Worm (Caenorhabditis elegans) whole organism, L2 larva: ENCODE data around the gene math-25.

ENCODE experiments used
- F13H6.1 ChIP-seq: sonication (generic microtip); optimal IDR thresholded peaks from 2 replicates; lab custom pipeline; 2016; ENCODE audit warnings: missing genetic modification characterization, missing compliant biosample characterization
- ama-1 ChIP-seq: fragments of 150-350 bp; optimal IDR thresholded peaks from 2 replicates; lab custom pipeline; 2018; ENCODE audit warnings: inconsistent platforms
- blmp-1 ChIP-seq: sonication (generic microtip); optimal IDR thresholded peaks from 2 replicates; lab custom pipeline; 2017; ENCODE audit warnings: missing genetic modification characterization, mild to moderate bottlenecking, missing compliant biosample characterization, antibody characterized with exemption, moderate library complexity; ENCODE audit not compliant: insufficient read depth
- elt-1 ChIP-seq: fragments of 150-350 bp; optimal IDR thresholded peaks from 2 replicates; lab custom pipeline; 2014; ENCODE audit warnings: missing biosample characterization, missing genetic modification characterization
- lin-13 ChIP-seq: fragments of 150-350 bp; optimal IDR thresholded peaks from 2 replicates; lab custom pipeline; 2014; ENCODE audit warnings: missing biosample characterization, missing genetic modification reagents, missing genetic modification characterization
- lin-39 ChIP-seq: fragments of 150-350 bp; optimal IDR thresholded peaks from 2 replicates; lab custom pipeline; 2014; ENCODE audit warnings: missing biosample characterization, missing genetic modification reagents, missing genetic modification characterization
- nhr-10 ChIP-seq: sonication (generic microtip); optimal IDR thresholded peaks from 2 replicates; lab custom pipeline; 2017; ENCODE audit warnings: missing biosample characterization, missing genetic modification characterization
- nhr-11 ChIP-seq: fragments of 150-350 bp; optimal IDR thresholded peaks from 2 replicates; lab custom pipeline; 2014; ENCODE audit warnings: missing biosample characterization, missing genetic modification characterization
- sma-3 ChIP-seq: sonication (generic microtip); optimal IDR thresholded peaks from 2 replicates; lab custom pipeline; 2016; ENCODE audit warnings: missing genetic modification reagents, missing genetic modification characterization, missing compliant biosample characterization
- unc-62 ChIP-seq: fragments of 150-350 bp; optimal IDR thresholded peaks from 2 replicates; lab custom pipeline; 2014; ENCODE audit warnings: missing biosample characterization, missing genetic modification reagents, missing genetic modification characterization
- zag-1 ChIP-seq: fragments of 150-350 bp; optimal IDR thresholded peaks from 2 replicates; lab custom pipeline; 2014; ENCODE audit warnings: missing biosample characterization, missing genetic modification characterization
- ztf-11 ChIP-seq: sonication (generic microtip); optimal IDR thresholded peaks from 2 replicates; lab custom pipeline; 2017; ENCODE audit warnings: missing biosample characterization, missing genetic modification characterization

ce11 chrII:1921018-1921417 is 25.2 kb downstream of the math-25 start, which contains the start of gene bath-7:
- TF ChIP-seq zag-1 (tag; lab: Kevin White, UChicago) (no peak), unc-62 (no peak), sma-3 (no peak), ztf-11 (tag; lab: Kevin White, UChicago) (no peak), ama-1 (lab: Kevin White, UChicago) (no peak), lin-13 (GFP tag; lab: Kevin White, UChicago) (no peak), lin-39 (tag; lab: Kevin White, UChicago) (no peak), elt-1 (tag; lab: Kevin White, UChicago) (no peak), blmp-1 (tag; lab: Kevin White, UChicago) (no peak), nhr-10 (tag; lab: Kevin White, UChicago) (no peak), F13H6.1 (no peak), nhr-11 (no peak)
